Worm (Caenorhabditis elegans): ENCODE results near the gene Y42H9AR.2.
A peak's percentile ranks its signal among the peaks of the same experiment; 100 is the strongest.

DNA sequence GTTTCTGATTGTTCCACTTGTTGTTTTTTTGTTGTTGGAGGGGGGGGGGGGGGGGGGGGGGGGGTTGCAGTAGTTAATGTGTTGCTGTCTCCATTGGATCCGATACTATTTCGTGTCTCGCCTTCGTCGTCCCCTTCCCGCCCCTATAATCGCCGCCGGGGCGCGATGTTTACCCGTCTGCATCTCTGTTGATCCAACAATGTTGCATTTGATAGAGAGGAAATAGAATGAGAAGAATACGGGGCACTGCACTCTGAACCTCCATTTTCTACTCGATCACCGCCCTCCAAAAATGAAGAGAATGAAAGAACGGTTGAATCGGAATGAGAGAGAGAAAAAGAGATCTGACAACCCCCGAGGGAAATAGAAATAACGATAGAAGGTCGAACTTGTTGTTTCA, 32.0 kb upstream of the Y42H9AR.2 start:
- TF ChIP-seq zag-1 (tag; optimal IDR thresholded peaks at IDR 0.05) (no peak), ztf-11 (tag; optimal IDR thresholded peaks at IDR 0.05) (no peak), mep-1 (tag; optimal IDR thresholded peaks at IDR 0.05) (peak; percentile 35), dve-1 (tag; optimal IDR thresholded peaks at IDR 0.05; ENCODE audit: insufficient read depth) (no peak), D1046.2 (GFP tag; IDR thresholded peaks at IDR 0.05) (no peak), lin-15B (tag; optimal IDR thresholded peaks at IDR 0.05) (no peak), mxl-2 (GFP tag; conservative IDR thresholded peaks at IDR 0.05) (no peak), skn-1 (tag; optimal IDR thresholded peaks at IDR 0.05) (no peak), nhr-77 (tag; optimal IDR thresholded peaks at IDR 0.05) (no peak), dpl-1 (GFP tag; optimal IDR thresholded peaks at IDR 0.05) (no peak), lin-38 (GFP tag; IDR thresholded peaks at IDR 0.05) (no peak), lim-7 (GFP tag; IDR thresholded peaks at IDR 0.05) (no peak)

Data from whole organism, L4 larva.